Fruit fly (Drosophila melanogaster) whole organism, embryonic: Measurements from ENCODE around the gene Dsp1.

Experiments used
- CG10366 ChIP-seq: fragments of 200-800 bp; sonication (Bioruptor generic); IDR thresholded peaks from 2 replicates; pipeline ENCODE4 v1.3.6; 2022; ENCODE audit warnings: missing biosample characterization, missing genetic modification characterization
- CG10565 ChIP-seq: fragments of 200-800 bp; sonication (Bioruptor generic); optimal IDR thresholded peaks from 3 replicates; lab custom pipeline; 2016; ENCODE audit warnings: missing biosample characterization, mild to moderate bottlenecking, missing genetic modification characterization
- CG10654 ChIP-seq: fragments of 200-800 bp; sonication (Bioruptor generic); optimal IDR thresholded peaks from 2 replicates; lab custom pipeline; 2016; ENCODE audit warnings: missing biosample characterization, missing genetic modification characterization
- CG12236 ChIP-seq: fragments of 200-800 bp; sonication (Bioruptor generic); optimal IDR thresholded peaks from 2 replicates; lab custom pipeline; 2016; ENCODE audit warnings: missing biosample characterization, missing genetic modification characterization
- CG12744 ChIP-seq: fragments of 200-800 bp; sonication (Bioruptor generic); optimal IDR thresholded peaks from 2 replicates; lab custom pipeline; 2016; ENCODE audit warnings: missing biosample characterization, missing genetic modification characterization
- CG13296 ChIP-seq: fragments of 200-800 bp; sonication (Bioruptor generic); optimal IDR thresholded peaks from 3 replicates; lab custom pipeline; 2018; ENCODE audit warnings: missing biosample characterization, mild to moderate bottlenecking, missing genetic modification characterization
- CG13624 ChIP-seq: fragments of 200-800 bp; sonication (Bioruptor generic); optimal IDR thresholded peaks from 2 replicates; lab custom pipeline; 2016; ENCODE audit warnings: missing biosample characterization, missing genetic modification characterization
- CG17361 ChIP-seq: fragments of 200-800 bp; sonication (Bioruptor generic); IDR thresholded peaks from 3 replicates; pipeline ENCODE4 v1.3.6; 2022; ENCODE audit warnings: missing biosample characterization, missing genetic modification characterization
- CG2889 ChIP-seq: fragments of 200-800 bp; sonication (Bioruptor generic); IDR thresholded peaks from 3 replicates; pipeline ENCODE4 v1.3.6; 2022; ENCODE audit warnings: missing biosample characterization, missing genetic modification characterization
- CG30020 ChIP-seq: fragments of 200-800 bp; optimal IDR thresholded peaks from 2 replicates; lab custom pipeline; 2019; ENCODE audit warnings: missing biosample characterization, mild to moderate bottlenecking, missing genetic modification characterization, moderate library complexity
- CG31388 ChIP-seq: fragments of 200-800 bp; sonication (Bioruptor generic); optimal IDR thresholded peaks from 2 replicates; lab custom pipeline; 2016; ENCODE audit warnings: missing biosample characterization, missing genetic modification characterization
- CG32767 ChIP-seq: fragments of 200-800 bp; sonication (Bioruptor generic); IDR thresholded peaks from 2 replicates; pipeline ENCODE4 v1.3.6; 2022; ENCODE audit warnings: missing biosample characterization, missing genetic modification characterization
- CG3281 ChIP-seq: fragments of 200-800 bp; sonication (Bioruptor generic); optimal IDR thresholded peaks from 3 replicates; lab custom pipeline; 2017; ENCODE audit warnings: missing biosample characterization, mild to moderate bottlenecking, missing genetic modification characterization
- CG3847 ChIP-seq: fragments of 200-800 bp; sonication (Bioruptor generic); IDR thresholded peaks from 2 replicates; pipeline ENCODE4 v1.3.6; 2022; ENCODE audit warnings: missing biosample characterization, missing genetic modification characterization
- CG3995 ChIP-seq: fragments of 200-800 bp; sonication (Bioruptor generic); optimal IDR thresholded peaks from 3 replicates; lab custom pipeline; 2016; ENCODE audit warnings: missing biosample characterization, missing genetic modification characterization
- CG6813 ChIP-seq: fragments of 200-800 bp; sonication (Bioruptor generic); optimal IDR thresholded peaks from 2 replicates; lab custom pipeline; 2017; ENCODE audit warnings: missing biosample characterization, missing genetic modification characterization, mild to moderate bottlenecking, moderate library complexity, missing genetic modification reagents
- CG7963 ChIP-seq: fragments of 200-800 bp; sonication (Bioruptor generic); IDR thresholded peaks from 3 replicates; pipeline ENCODE4 v1.3.6; 2022; ENCODE audit warnings: missing biosample characterization, missing genetic modification characterization; ENCODE audit not compliant: partially characterized antibody
- CG8290 ChIP-seq, 3 experiments: fragments of 200-800 bp; sonication (Bioruptor generic); optimal IDR thresholded peaks; 2 replicates each; lab custom pipeline; 2016 to 2019; ENCODE audit warnings: missing biosample characterization in 3 of 3, missing genetic modification characterization in 3 of 3, mild to moderate bottlenecking in 2 of 3, moderate library complexity in 1 of 3
- CkIIα-i1 ChIP-seq: fragments of 200-800 bp; sonication (Bioruptor generic); IDR thresholded peaks from 2 replicates; pipeline ENCODE4 v1.3.6; 2022; ENCODE audit warnings: missing biosample characterization, missing genetic modification characterization
- Dll ChIP-seq: fragments of 200-800 bp; sonication (Bioruptor generic); IDR thresholded peaks from 4 replicates; pipeline ENCODE4 v1.3.6; 2022; ENCODE audit warnings: missing biosample characterization, missing genetic modification characterization; ENCODE audit not compliant: partially characterized antibody
- Drgx ChIP-seq: fragments of 200-800 bp; sonication (Bioruptor generic); IDR thresholded peaks from 2 replicates; pipeline ENCODE4 v1.3.6; 2022; ENCODE audit warnings: missing biosample characterization, missing genetic modification characterization
- HLH3B ChIP-seq: fragments of 200-800 bp; sonication (Bioruptor generic); IDR thresholded peaks from 2 replicates; pipeline ENCODE4 v1.3.6; 2022; ENCODE audit warnings: missing biosample characterization, missing genetic modification characterization
- HLHmδ ChIP-seq: fragments of 200-800 bp; sonication (Bioruptor generic); optimal IDR thresholded peaks from 2 replicates; lab custom pipeline; 2018; ENCODE audit warnings: missing biosample characterization, mild to moderate bottlenecking, missing genetic modification characterization, moderate library complexity
- Hey ChIP-seq: fragments of 200-800 bp; sonication (Bioruptor generic); optimal IDR thresholded peaks from 3 replicates; lab custom pipeline; 2018; ENCODE audit warnings: missing biosample characterization, mild to moderate bottlenecking, missing genetic modification characterization
- Meics ChIP-seq: fragments of 200-800 bp; sonication (Bioruptor generic); optimal IDR thresholded peaks from 2 replicates; lab custom pipeline; 2017; ENCODE audit warnings: missing biosample characterization, mild to moderate bottlenecking, missing genetic modification characterization
- NC2α ChIP-seq: fragments of 200-800 bp; sonication (Bioruptor generic); optimal IDR thresholded peaks from 2 replicates; lab custom pipeline; 2016; ENCODE audit warnings: missing biosample characterization, missing genetic modification characterization
- Oli ChIP-seq: fragments of 200-800 bp; sonication (Bioruptor generic); optimal IDR thresholded peaks from 2 replicates; lab custom pipeline; 2018; ENCODE audit warnings: missing biosample characterization, mild to moderate bottlenecking, missing genetic modification characterization, moderate library complexity
- Rfx ChIP-seq: fragments of 200-800 bp; sonication (Bioruptor generic); IDR thresholded peaks from 2 replicates; pipeline ENCODE4 v1.3.6; 2022; ENCODE audit warnings: missing biosample characterization, missing genetic modification characterization
- Sry-δ ChIP-seq: fragments of 200-800 bp; sonication (Bioruptor generic); optimal IDR thresholded peaks from 2 replicates; lab custom pipeline; 2016; ENCODE audit warnings: missing biosample characterization, missing genetic modification characterization
- Taf1 ChIP-seq: fragments of 200-800 bp; sonication (Bioruptor generic); IDR thresholded peaks from 2 replicates; pipeline ENCODE4 v1.3.6; 2022; ENCODE audit warnings: missing biosample characterization, missing genetic modification characterization
- abd-A ChIP-seq: fragments of 200-800 bp; sonication (Bioruptor generic); optimal IDR thresholded peaks from 3 replicates; lab custom pipeline; 2019; ENCODE audit warnings: missing biosample characterization, mild to moderate bottlenecking, missing genetic modification characterization, moderate library complexity
- bab2 ChIP-seq: fragments of 200-800 bp; sonication (Bioruptor generic); optimal IDR thresholded peaks from 2 replicates; lab custom pipeline; 2016; ENCODE audit warnings: missing biosample characterization, missing genetic modification characterization
- ci ChIP-seq: fragments of 200-800 bp; sonication (Bioruptor generic); IDR thresholded peaks from 3 replicates; pipeline ENCODE4 v1.3.6; 2022; ENCODE audit warnings: missing biosample characterization, missing genetic modification characterization
- da ChIP-seq: fragments of 200-800 bp; sonication (Bioruptor generic); optimal IDR thresholded peaks from 2 replicates; lab custom pipeline; 2016; ENCODE audit warnings: missing biosample characterization, missing genetic modification characterization
- dmrt99B ChIP-seq: fragments of 200-800 bp; sonication (Bioruptor generic); optimal IDR thresholded peaks from 2 replicates; lab custom pipeline; 2018; ENCODE audit warnings: missing biosample characterization, mild to moderate bottlenecking, missing genetic modification characterization, moderate library complexity
- eve ChIP-seq, 2 experiments: fragments of >200 bp; optimal IDR thresholded peaks; 2 replicates each; lab custom pipeline; 2017; ENCODE audit warnings: missing biosample characterization in 2 of 2, missing genetic modification characterization in 2 of 2
- fd102C ChIP-seq: fragments of 200-800 bp; sonication (Bioruptor generic); optimal IDR thresholded peaks from 2 replicates; lab custom pipeline; 2018; ENCODE audit warnings: missing biosample characterization, mild to moderate bottlenecking, missing genetic modification characterization, moderate library complexity
- her ChIP-seq: fragments of 200-800 bp; sonication (Bioruptor generic); optimal IDR thresholded peaks from 2 replicates; lab custom pipeline; 2016; ENCODE audit warnings: missing biosample characterization, missing genetic modification characterization
- mld ChIP-seq: fragments of 200-800 bp; sonication (Bioruptor generic); IDR thresholded peaks from 3 replicates; pipeline ENCODE4 v1.3.6; 2022; ENCODE audit warnings: missing biosample characterization, missing genetic modification characterization; ENCODE audit not compliant: partially characterized antibody
- nerfin-1 ChIP-seq: fragments of 200-800 bp; sonication (Bioruptor generic); optimal IDR thresholded peaks from 3 replicates; lab custom pipeline; 2019; ENCODE audit warnings: missing biosample characterization, mild to moderate bottlenecking, missing genetic modification characterization, moderate library complexity
- p53 ChIP-seq: fragments of 200-800 bp; sonication (Bioruptor generic); optimal IDR thresholded peaks from 2 replicates; lab custom pipeline; 2016; ENCODE audit warnings: missing biosample characterization, missing genetic modification characterization
- seq ChIP-seq: fragments of 200-800 bp; sonication (Bioruptor generic); IDR thresholded peaks from 2 replicates; pipeline ENCODE4 v1.3.6; 2022; ENCODE audit warnings: missing biosample characterization, missing genetic modification characterization
- slou ChIP-seq: fragments of 200-800 bp; sonication (Bioruptor generic); optimal IDR thresholded peaks from 3 replicates; lab custom pipeline; 2016; ENCODE audit warnings: missing biosample characterization, missing genetic modification characterization
- sna ChIP-seq: fragments of 200-800 bp; sonication (Bioruptor generic); IDR thresholded peaks from 2 replicates; pipeline ENCODE4 v1.3.6; 2022; ENCODE audit warnings: missing biosample characterization, missing genetic modification characterization; ENCODE audit not compliant: partially characterized antibody
- sob ChIP-seq: fragments of 200-800 bp; sonication (Bioruptor generic); IDR thresholded peaks from 2 replicates; pipeline ENCODE4 v1.3.6; 2022; ENCODE audit warnings: missing biosample characterization, missing genetic modification characterization
- tio ChIP-seq: fragments of 200-800 bp; sonication (Bioruptor generic); optimal IDR thresholded peaks from 2 replicates; lab custom pipeline; 2017; ENCODE audit warnings: missing biosample characterization, missing genetic modification characterization, inconsistent platforms
- trem ChIP-seq: fragments of 200-800 bp; optimal IDR thresholded peaks from 3 replicates; lab custom pipeline; 2019; ENCODE audit warnings: missing biosample characterization, mild to moderate bottlenecking, missing genetic modification characterization, moderate library complexity
- unc-4 ChIP-seq: fragments of 200-800 bp; sonication (Bioruptor generic); IDR thresholded peaks from 2 replicates; pipeline ENCODE4 v1.3.6; 2022; ENCODE audit warnings: missing biosample characterization, missing genetic modification characterization; ENCODE audit not compliant: partially characterized antibody
- zfh2 ChIP-seq: fragments of 200-800 bp; sonication (Bioruptor generic); optimal IDR thresholded peaks from 2 replicates; lab custom pipeline; 2016; ENCODE audit warnings: missing biosample characterization, missing genetic modification characterization

Dsp1 gene

DNA sequence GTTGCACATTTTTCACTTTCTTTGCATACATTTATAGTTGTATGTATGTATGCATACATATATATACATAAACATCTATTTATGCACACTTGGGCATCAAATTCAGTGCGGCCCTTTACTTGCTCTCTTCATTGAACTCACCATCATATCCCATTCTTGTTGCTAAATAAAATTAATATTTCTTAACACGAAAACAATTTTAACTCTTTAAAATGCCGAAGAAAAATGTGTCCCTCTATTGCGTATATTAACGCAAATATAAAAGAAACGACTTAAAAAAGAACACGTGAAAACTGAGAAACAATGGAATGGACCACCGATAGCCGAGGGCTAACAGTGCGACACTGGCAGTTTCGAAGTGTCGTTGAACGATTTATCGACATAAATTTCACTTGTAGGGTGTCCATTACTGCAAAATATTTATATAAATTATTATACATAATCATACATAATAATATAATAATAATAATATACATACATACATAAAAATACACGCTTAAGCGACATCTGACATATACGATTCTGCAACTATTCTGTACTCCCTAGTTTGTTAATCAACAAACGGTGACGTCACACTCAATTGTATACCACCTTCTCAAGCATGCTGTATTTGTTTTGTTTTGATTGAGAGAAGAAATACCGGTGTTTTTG is 25.4 kb downstream of the Dsp1 start, which contains the start of the genes U2af50 and PIG-Q (continued):
- TF ChIP-seq sna (no peak), CG32767 (GFP tag; lab: Robert Waterston, UW) (peak; percentile 90), slou (GFP tag; lab: Kevin White, UChicago) (peak; percentile 71), nerfin-1 (peak; percentile 90), dmrt99B (tag; lab: Kevin White, UChicago) (peak; percentile 93), Sry-δ (GFP tag; lab: Kevin White, UChicago) (peak; percentile 28), p53 (GFP tag; lab: Kevin White, UChicago) (no peak), Taf1 (peak; percentile 89), CG7963 (GFP tag; lab: Robert Waterston, UW) (no peak), Dll (GFP tag; lab: Robert Waterston, UW) (no peak; the same call in 3 of the 4 replicates), CG3847 (GFP tag; lab: Robert Waterston, UW) (peak; percentile 93), NC2α (GFP tag; lab: Kevin White, UChicago) (no peak), sob (peak; percentile 94), Meics (peak; percentile 92), da (GFP tag; lab: Kevin White, UChicago) (no peak), CG6813 (GFP tag; lab: Kevin White, UChicago) (no peak), abd-A (no peak), CG13624 (peak; percentile 43), unc-4 (GFP tag; lab: Robert Waterston, UW) (peak; percentile 42; the same call in 1 of the 2 replicates), CG13296 (GFP tag; lab: Kevin White, UChicago) (peak; percentile 91), CG30020 (tag; lab: Kevin White, UChicago) (peak; percentile 98), tio (GFP tag; lab: Kevin White, UChicago) (no peak), CG10366 (no peak; the same call in 1 of the 2 replicates), zfh2 (GFP tag; lab: Kevin White, UChicago) (peak; percentile 67), CG31388 (peak; percentile 76), CG2889 (GFP tag; lab: Robert Waterston, UW) (no peak), her (GFP tag; lab: Kevin White, UChicago) (no peak), Oli (tag; lab: Kevin White, UChicago) (peak; percentile 94), CG12236 (GFP tag; lab: Kevin White, UChicago) (no peak), fd102C (GFP tag; lab: Kevin White, UChicago) (peak; percentile 64), HLHmδ (no peak), eve (GFP tag; optimal IDR thresholded peaks at IDR 0.05; lab: Kevin White, UChicago) (no peak), bab2 (GFP tag; lab: Kevin White, UChicago) (peak; percentile 71), CG10565 (GFP tag; lab: Kevin White, UChicago) (peak; percentile 47), CkIIα-i1 (no peak), CG17361 (GFP tag; lab: Robert Waterston, UW) (peak; percentile 97), CG3281 (peak; percentile 92), Drgx (peak; percentile 87), CG3995 (GFP tag; lab: Kevin White, UChicago) (peak; percentile 14), CG8290 (GFP tag; optimal IDR thresholded peaks at IDR 0.05; lab: Kevin White, UChicago) (peak; percentile 79), CG8290 (tag; optimal IDR thresholded peaks at IDR 0.05; lab: Kevin White, UChicago) (peak in 1 of 2 experiments; percentile 19), Hey (tag; lab: Kevin White, UChicago) (no peak), Rfx (GFP tag; lab: Robert Waterston, UW) (peak; percentile 93), HLH3B (GFP tag; lab: Robert Waterston, UW) (peak; percentile 91), seq (GFP tag; lab: Robert Waterston, UW) (peak; percentile 88; the same call in 1 of the 2 replicates), mld (GFP tag; lab: Robert Waterston, UW) (no peak), CG12744 (GFP tag; lab: Kevin White, UChicago) (no peak), ci (no peak; the same call in none of the 3 replicates), trem (tag; lab: Kevin White, UChicago) (peak; percentile 94), CG10654 (peak; percentile 91)
